Worm (Caenorhabditis elegans) whole organism, L2 larva: ENCODE data around the gene flp-3.

ENCODE experiments used
- ZK546.5 ChIP-seq: sonication (generic microtip); optimal IDR thresholded peaks from 2 replicates; lab custom pipeline; 2017; ENCODE audit warnings: missing biosample characterization, missing genetic modification characterization
- aly-2 ChIP-seq: fragments of 150-350 bp; optimal IDR thresholded peaks from 2 replicates; lab custom pipeline; 2014; ENCODE audit warnings: missing biosample characterization, missing genetic modification characterization
- mdl-1 ChIP-seq, 2 experiments: fragments of 150-350 bp in 1 of 2; sonication (generic microtip) in 1 of 2; optimal IDR thresholded peaks; 2 replicates each; lab custom pipeline; 2017; ENCODE audit warnings: missing biosample characterization in 2 of 2, missing genetic modification characterization in 2 of 2

- TF ChIP-seq ZK546.5 (tag; lab: Kevin White, UChicago) = no peak
- TF ChIP-seq mdl-1 (tag; optimal IDR thresholded peaks at IDR 0.05; lab: Kevin White, UChicago) = no peak
- TF ChIP-seq aly-2 (tag; lab: Kevin White, UChicago) = no peak
Measured at ce11 chrX:10141264-10141663, 48.5 kb upstream of the flp-3 start.
